Worm (Caenorhabditis elegans): ENCODE data around the gene frpr-4.

frpr-4 gene

DNA sequence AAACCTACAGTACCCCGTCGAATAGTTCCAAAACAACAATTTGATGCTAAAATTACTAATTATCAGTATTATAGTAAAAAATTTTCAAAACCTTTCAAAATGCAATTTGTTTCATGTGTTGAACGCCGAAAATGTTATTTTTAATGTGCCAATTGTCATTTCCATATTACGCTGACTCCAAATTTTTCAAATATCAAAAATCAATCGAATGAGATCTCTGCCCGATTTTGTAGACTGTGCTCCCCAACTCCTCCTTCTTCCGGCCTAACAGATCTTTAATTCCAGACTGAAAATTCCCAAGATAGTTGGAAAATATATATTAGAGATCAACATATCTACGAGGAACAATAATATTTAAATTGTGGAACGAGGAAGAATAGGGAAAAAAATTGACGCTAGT is 22.4 kb upstream of the frpr-4 start:
- no peak for TF ChIP-seq ceh-83 (GFP tag; optimal IDR thresholded peaks at IDR 0.05)
- TF ChIP-seq M03D4.4 (tag; optimal IDR thresholded peaks at IDR 0.05), result no peak
- TF ChIP-seq flh-1 (GFP tag; optimal IDR thresholded peaks at IDR 0.05), result no peak
- TF ChIP-seq unc-39 (tag; optimal IDR thresholded peaks at IDR 0.05), result no peak
- TF ChIP-seq drap-1 (GFP tag; optimal IDR thresholded peaks at IDR 0.05), result no peak
- no peak for TF ChIP-seq mls-2 (tag; optimal IDR thresholded peaks at IDR 0.05)

- TF ChIP-seq ztf-11 (tag; optimal IDR thresholded peaks at IDR 0.05) (no peak), ceh-83 (GFP tag; optimal IDR thresholded peaks at IDR 0.05) (no peak), flh-1 (GFP tag; optimal IDR thresholded peaks at IDR 0.05) (no peak), lin-13 (tag; optimal IDR thresholded peaks at IDR 0.05) (no peak), drap-1 (GFP tag; optimal IDR thresholded peaks at IDR 0.05) (no peak), elt-3 (tag; optimal IDR thresholded peaks at IDR 0.05) (no peak), blmp-1 (tag; optimal IDR thresholded peaks at IDR 0.05) (no peak), bed-3 (GFP tag; optimal IDR thresholded peaks at IDR 0.05) (no peak), snpc-4 (tag; optimal IDR thresholded peaks at IDR 0.05) (no peak), elt-1 (tag; optimal IDR thresholded peaks at IDR 0.05; ENCODE audit: borderline replicate concordance, insufficient read depth) (no peak), hlh-1 (tag; optimal IDR thresholded peaks at IDR 0.05) (no peak), nhr-76 (tag; optimal IDR thresholded peaks at IDR 0.05) (no peak), unc-120 (tag; optimal IDR thresholded peaks at IDR 0.05; ENCODE audit: poor library complexity, severe bottlenecking) (no peak)
Observed at ce11 chrII:5276736-5277135, 21.4 kb upstream of the frpr-4 start.

DNA sequence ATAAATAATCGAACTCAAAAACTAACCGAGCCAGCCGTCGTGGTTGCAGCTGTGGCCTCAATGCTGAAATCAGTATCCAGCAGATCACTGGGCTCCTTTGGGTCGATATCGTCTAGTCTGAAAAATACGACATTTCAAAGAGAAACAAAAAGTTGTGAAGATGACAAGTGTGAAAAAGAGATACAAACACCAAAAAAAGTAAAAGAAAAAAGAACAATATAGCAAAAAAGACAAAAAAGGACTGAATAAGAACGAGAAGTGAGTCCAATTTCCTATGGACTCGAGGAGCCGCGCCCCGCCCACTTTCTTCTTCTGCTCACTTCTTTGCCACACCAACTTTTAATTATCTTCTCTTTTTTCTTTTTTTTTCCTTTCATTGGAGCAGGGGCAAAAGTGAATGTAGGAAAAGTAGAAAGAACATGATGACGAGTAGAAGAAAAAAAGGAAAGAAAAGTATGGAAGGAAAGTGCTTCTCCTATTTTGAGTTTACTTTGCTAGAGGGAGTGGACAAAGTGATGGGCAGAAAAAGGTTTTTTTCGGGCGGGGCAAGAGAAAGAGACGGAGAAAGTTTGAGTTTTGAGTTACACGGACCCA is 16.5 kb upstream of the frpr-4 start, which contains the start of gene drn-1:
Gene drn-1, minus strand, starts transcription at position 117 of the 594 bp plus-strand sequence.
- no peak for TF ChIP-seq unc-120 (tag; optimal IDR thresholded peaks at IDR 0.05; ENCODE audit: poor library complexity, severe bottlenecking)

DNA sequence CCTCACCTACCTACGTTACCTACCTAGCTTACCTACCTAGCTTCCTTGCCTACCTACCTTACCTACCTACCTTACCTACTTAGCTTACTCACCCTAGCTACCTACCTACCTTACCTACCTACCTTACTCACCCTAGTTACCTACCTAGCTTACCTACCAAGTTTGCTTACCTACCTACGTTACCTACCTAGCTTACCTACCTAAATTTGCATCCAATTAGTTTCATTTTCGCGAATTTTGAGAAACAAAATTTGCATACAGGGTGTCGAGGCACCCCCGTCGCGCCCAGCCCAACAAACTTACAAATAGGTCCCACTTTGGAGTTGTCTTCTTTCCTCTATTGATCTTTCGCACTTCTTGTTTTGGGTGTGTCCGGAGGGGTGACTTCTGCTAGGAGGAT is 13.6 kb upstream of the frpr-4 start:
- no peak for TF ChIP-seq snpc-4 (tag; optimal IDR thresholded peaks at IDR 0.05)
- no peak for TF ChIP-seq sptf-1 (tag; optimal IDR thresholded peaks at IDR 0.05)
- no peak for TF ChIP-seq sem-2 (GFP tag; optimal IDR thresholded peaks at IDR 0.05)
- no peak for TF ChIP-seq cnd-1 (tag; optimal IDR thresholded peaks at IDR 0.05)
- TF ChIP-seq unc-39 (tag; optimal IDR thresholded peaks at IDR 0.05), result no peak
- no peak for TF ChIP-seq ces-1 (GFP tag; optimal IDR thresholded peaks at IDR 0.05)
- TF ChIP-seq blmp-1 (tag; optimal IDR thresholded peaks at IDR 0.05), result no peak
- no peak for TF ChIP-seq hlh-1 (tag; optimal IDR thresholded peaks at IDR 0.05)
- no peak for TF ChIP-seq bed-3 (GFP tag; optimal IDR thresholded peaks at IDR 0.05)
- TF ChIP-seq unc-62 (GFP tag; optimal IDR thresholded peaks at IDR 0.05), result no peak
- no peak for TF ChIP-seq nhr-76 (tag; optimal IDR thresholded peaks at IDR 0.05)

DNA sequence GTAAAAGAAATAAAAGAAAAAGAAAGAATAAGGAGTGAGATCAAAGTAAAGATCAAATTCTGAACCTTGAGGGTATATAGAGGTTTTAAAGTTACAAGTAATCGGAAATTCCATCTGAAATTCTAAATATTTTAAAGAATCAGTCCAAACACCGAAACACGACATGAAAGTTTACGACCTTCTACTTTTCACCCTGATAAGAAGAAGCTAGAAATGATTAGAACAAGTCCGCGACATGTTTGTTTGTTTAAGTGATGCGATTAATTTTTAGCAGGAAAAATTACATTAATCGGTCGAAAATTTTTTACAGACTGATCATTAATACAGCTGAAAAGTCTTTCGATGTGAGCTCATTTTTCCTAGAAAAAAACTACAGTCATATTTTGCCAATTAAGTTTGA is 9.3 kb upstream of the frpr-4 start:
- TF ChIP-seq ztf-11 (tag; optimal IDR thresholded peaks at IDR 0.05) (no peak), hlh-1 (tag; optimal IDR thresholded peaks at IDR 0.05) (no peak), sem-2 (GFP tag; optimal IDR thresholded peaks at IDR 0.05) (no peak), bed-3 (GFP tag; optimal IDR thresholded peaks at IDR 0.05) (no peak), nhr-76 (tag; optimal IDR thresholded peaks at IDR 0.05) (no peak), blmp-1 (tag; optimal IDR thresholded peaks at IDR 0.05) (no peak), lsy-2 (tag; optimal IDR thresholded peaks at IDR 0.05) (no peak), drap-1 (GFP tag; optimal IDR thresholded peaks at IDR 0.05) (no peak), snpc-4 (tag; optimal IDR thresholded peaks at IDR 0.05) (no peak), nhr-12 (tag; optimal IDR thresholded peaks at IDR 0.05) (no peak), nhr-28 (tag; optimal IDR thresholded peaks at IDR 0.05) (no peak), ceh-39 (tag; optimal IDR thresholded peaks at IDR 0.05) (no peak), unc-39 (tag; optimal IDR thresholded peaks at IDR 0.05) (no peak), mep-1 (tag; optimal IDR thresholded peaks at IDR 0.05) (no peak), nhr-237 (tag; optimal IDR thresholded peaks at IDR 0.05) (no peak), ham-2 (GFP tag; optimal IDR thresholded peaks at IDR 0.05) (no peak), pha-4 (tag; optimal IDR thresholded peaks at IDR 0.05) (no peak), ceh-43 (GFP tag; optimal IDR thresholded peaks at IDR 0.05) (no peak), M03D4.4 (tag; optimal IDR thresholded peaks at IDR 0.05) (no peak), mls-2 (tag; optimal IDR thresholded peaks at IDR 0.05) (no peak)

Data from whole organism, mixed stage, embryonic.